Fruit fly (Drosophila melanogaster) whole organism, embryonic: ENCODE measurements around the gene CG13454.

Source experiments
- CG10321 ChIP-seq: fragments of 200-800 bp; sonication (Bioruptor generic); IDR thresholded peaks from 2 replicates; pipeline ENCODE4 v1.3.6; 2022; ENCODE audit warnings: missing biosample characterization, missing genetic modification characterization
- CG10654 ChIP-seq: fragments of 200-800 bp; sonication (Bioruptor generic); optimal IDR thresholded peaks from 2 replicates; lab custom pipeline; 2016; ENCODE audit warnings: missing biosample characterization, missing genetic modification characterization
- CG11695 ChIP-seq: fragments of 200-800 bp; sonication (Bioruptor generic); IDR thresholded peaks from 3 replicates; pipeline ENCODE4 v1.3.6; 2022; ENCODE audit warnings: missing biosample characterization, missing genetic modification characterization
- CG13894 ChIP-seq: fragments of 200-800 bp; sonication (Bioruptor generic); optimal IDR thresholded peaks from 3 replicates; lab custom pipeline; 2018; ENCODE audit warnings: missing biosample characterization, mild to moderate bottlenecking, missing genetic modification characterization, moderate library complexity
- CG17328 ChIP-seq: fragments of 200-800 bp; sonication (Bioruptor generic); IDR thresholded peaks from 2 replicates; pipeline ENCODE4 v1.3.6; 2022; ENCODE audit warnings: missing biosample characterization, missing genetic modification characterization
- CG1832 ChIP-seq: fragments of 200-800 bp; sonication (Bioruptor generic); optimal IDR thresholded peaks from 2 replicates; lab custom pipeline; 2017; ENCODE audit warnings: missing biosample characterization, mild to moderate bottlenecking, missing genetic modification characterization, inconsistent platforms
- CG2202 ChIP-seq: fragments of 200-800 bp; sonication (Bioruptor generic); optimal IDR thresholded peaks from 2 replicates; lab custom pipeline; 2018; ENCODE audit warnings: missing biosample characterization, mild to moderate bottlenecking, missing genetic modification characterization
- CG3163 ChIP-seq: fragments of 200-800 bp; sonication (Bioruptor generic); optimal IDR thresholded peaks from 3 replicates; lab custom pipeline; 2016; ENCODE audit warnings: missing biosample characterization, missing genetic modification characterization
- CG4424 ChIP-seq: fragments of 200-800 bp; sonication (Bioruptor generic); optimal IDR thresholded peaks from 3 replicates; lab custom pipeline; 2016; ENCODE audit warnings: missing biosample characterization, missing genetic modification characterization
- CG4617 ChIP-seq: fragments of 200-800 bp; sonication (Bioruptor generic); optimal IDR thresholded peaks from 3 replicates; lab custom pipeline; 2016; ENCODE audit warnings: missing biosample characterization, missing genetic modification characterization, borderline replicate concordance
- CG6175 ChIP-seq: fragments of 200-800 bp; sonication (Bioruptor generic); IDR thresholded peaks from 3 replicates; pipeline ENCODE4 v1.3.6; 2022; ENCODE audit warnings: missing biosample characterization, missing genetic modification characterization
- CG7987 ChIP-seq: fragments of 200-800 bp; sonication (Bioruptor generic); optimal IDR thresholded peaks from 2 replicates; lab custom pipeline; 2018; ENCODE audit warnings: missing biosample characterization, mild to moderate bottlenecking, missing genetic modification characterization, moderate library complexity
- CG8290 ChIP-seq, 3 experiments: fragments of 200-800 bp; sonication (Bioruptor generic); optimal IDR thresholded peaks; 2 replicates each; lab custom pipeline; 2016 to 2019; ENCODE audit warnings: missing biosample characterization in 3 of 3, missing genetic modification characterization in 3 of 3, mild to moderate bottlenecking in 2 of 3, moderate library complexity in 1 of 3
- CG8944 ChIP-seq: fragments of 200-800 bp; sonication (Bioruptor generic); optimal IDR thresholded peaks from 3 replicates; lab custom pipeline; 2016; ENCODE audit warnings: missing biosample characterization, missing genetic modification characterization
- CTCF ChIP-seq: fragments of 200-800 bp; sonication (Bioruptor generic); optimal IDR thresholded peaks from 2 replicates; lab custom pipeline; 2017; ENCODE audit warnings: missing biosample characterization, mild to moderate bottlenecking, missing genetic modification characterization, moderate library complexity
- D19B ChIP-seq: fragments of 200-800 bp; sonication (Bioruptor generic); optimal IDR thresholded peaks from 2 replicates; lab custom pipeline; 2017; ENCODE audit warnings: missing biosample characterization, mild to moderate bottlenecking, missing genetic modification characterization
- Dad ChIP-seq: fragments of 200-800 bp; sonication (Bioruptor generic); optimal IDR thresholded peaks from 3 replicates; lab custom pipeline; 2016; ENCODE audit warnings: missing biosample characterization, missing genetic modification characterization
- Dll ChIP-seq: fragments of 200-800 bp; sonication (Bioruptor generic); IDR thresholded peaks from 4 replicates; pipeline ENCODE4 v1.3.6; 2022; ENCODE audit warnings: missing biosample characterization, missing genetic modification characterization; ENCODE audit not compliant: partially characterized antibody
- Dp ChIP-seq: fragments of 200-800 bp; sonication (Bioruptor generic); optimal IDR thresholded peaks from 2 replicates; lab custom pipeline; 2018; ENCODE audit warnings: missing biosample characterization, mild to moderate bottlenecking, missing genetic modification characterization, moderate library complexity
- Fer1 ChIP-seq: fragments of 200-800 bp; sonication (Bioruptor generic); optimal IDR thresholded peaks from 2 replicates; lab custom pipeline; 2017; ENCODE audit warnings: missing biosample characterization, mild to moderate bottlenecking, missing genetic modification characterization
- Fer2 ChIP-seq: fragments of 200-800 bp; sonication (Bioruptor generic); optimal IDR thresholded peaks from 2 replicates; lab custom pipeline; 2018; ENCODE audit warnings: missing biosample characterization, mild to moderate bottlenecking, missing genetic modification characterization, moderate library complexity
- HLH4C ChIP-seq: fragments of 200-800 bp; sonication (Bioruptor generic); IDR thresholded peaks from 3 replicates; pipeline ENCODE4 v1.3.6; 2022; ENCODE audit warnings: missing biosample characterization, missing genetic modification characterization; ENCODE audit not compliant: partially characterized antibody
- Hey ChIP-seq: fragments of 200-800 bp; sonication (Bioruptor generic); optimal IDR thresholded peaks from 3 replicates; lab custom pipeline; 2018; ENCODE audit warnings: missing biosample characterization, mild to moderate bottlenecking, missing genetic modification characterization
- Max ChIP-seq: fragments of 200-800 bp; sonication (Bioruptor generic); optimal IDR thresholded peaks from 2 replicates; lab custom pipeline; 2016; ENCODE audit warnings: missing biosample characterization, mild to moderate bottlenecking, missing genetic modification characterization
- Nf-YB ChIP-seq: fragments of 200-800 bp; sonication (Bioruptor generic); optimal IDR thresholded peaks from 3 replicates; lab custom pipeline; 2019; ENCODE audit warnings: missing biosample characterization, mild to moderate bottlenecking, missing genetic modification characterization, moderate library complexity
- Ptx1 ChIP-seq: fragments of 200-800 bp; sonication (Bioruptor generic); IDR thresholded peaks from 2 replicates; pipeline ENCODE4 v1.3.6; 2022; ENCODE audit warnings: missing biosample characterization, missing genetic modification characterization
- Side ChIP-seq: fragments of 200-800 bp; sonication (Bioruptor generic); optimal IDR thresholded peaks from 2 replicates; lab custom pipeline; 2016; ENCODE audit warnings: missing biosample characterization, missing genetic modification characterization
- Sry-β ChIP-seq: fragments of 200-800 bp; sonication (Bioruptor generic); optimal IDR thresholded peaks from 2 replicates; lab custom pipeline; 2018; ENCODE audit warnings: missing biosample characterization, mild to moderate bottlenecking, missing genetic modification characterization, moderate library complexity
- Taf1 ChIP-seq: fragments of 200-800 bp; sonication (Bioruptor generic); IDR thresholded peaks from 2 replicates; pipeline ENCODE4 v1.3.6; 2022; ENCODE audit warnings: missing biosample characterization, missing genetic modification characterization
- Tbp ChIP-seq: fragments of >200 bp; optimal IDR thresholded peaks from 2 replicates; lab custom pipeline; 2018; ENCODE audit warnings: missing biosample characterization, missing genetic modification characterization
- Vsx1 ChIP-seq: fragments of 200-800 bp; sonication (Bioruptor generic); optimal IDR thresholded peaks from 2 replicates; lab custom pipeline; 2017; ENCODE audit warnings: missing biosample characterization, mild to moderate bottlenecking, missing genetic modification characterization, missing genetic modification reagents
- Xrp1 ChIP-seq: fragments of 200-800 bp; sonication (Bioruptor generic); IDR thresholded peaks from 2 replicates; pipeline ENCODE4 v1.3.6; 2022; ENCODE audit warnings: missing biosample characterization, missing genetic modification characterization
- abd-A ChIP-seq: fragments of 200-800 bp; sonication (Bioruptor generic); optimal IDR thresholded peaks from 3 replicates; lab custom pipeline; 2019; ENCODE audit warnings: missing biosample characterization, mild to moderate bottlenecking, missing genetic modification characterization, moderate library complexity
- ash1 ChIP-seq: fragments of 200-800 bp; sonication (Bioruptor generic); optimal IDR thresholded peaks from 2 replicates; lab custom pipeline; 2018; ENCODE audit warnings: missing biosample characterization, mild to moderate bottlenecking, missing genetic modification characterization
- chinmo ChIP-seq: fragments of 200-800 bp; sonication (Bioruptor generic); IDR thresholded peaks from 4 replicates; pipeline ENCODE4 v1.3.6; 2022; ENCODE audit warnings: missing biosample characterization, missing genetic modification characterization; ENCODE audit not compliant: partially characterized antibody
- hkb ChIP-seq, 2 experiments: fragments of 200-800 bp in 1 of 2; fragments of >200 bp in 1 of 2; sonication (Bioruptor generic) in 1 of 2; IDR thresholded peaks in 1 of 2; optimal IDR thresholded peaks in 1 of 2; 2 replicates each; pipeline versions ENCODE4 v1.3.6 to Lab custom; 2017 to 2022; ENCODE audit warnings: missing biosample characterization in 1 of 2, missing genetic modification characterization in 1 of 2
- lov ChIP-seq, 2 experiments: fragments of 200-800 bp in 1 of 2; fragments of >200 bp in 1 of 2; sonication (Bioruptor generic) in 1 of 2; IDR thresholded peaks in 1 of 2; optimal IDR thresholded peaks in 1 of 2; 2 replicates in 1 of 2; 3 replicates in 1 of 2; pipeline versions ENCODE4 v1.3.6 to Lab custom; 2017 to 2022; ENCODE audit warnings: missing biosample characterization in 1 of 2, missing genetic modification characterization in 1 of 2
- nom ChIP-seq: fragments of 200-800 bp; sonication (Bioruptor generic); optimal IDR thresholded peaks from 2 replicates; lab custom pipeline; 2017; ENCODE audit warnings: missing biosample characterization, missing genetic modification characterization, mild to moderate bottlenecking, moderate library complexity, missing genetic modification reagents
- otp ChIP-seq: fragments of 200-800 bp; sonication (Bioruptor generic); IDR thresholded peaks from 3 replicates; pipeline ENCODE4, ENCODE4 v1.3.6; 2022; ENCODE audit warnings: missing biosample characterization, missing genetic modification characterization
- scrt ChIP-seq: fragments of 200-800 bp; sonication (Bioruptor generic); optimal IDR thresholded peaks from 2 replicates; lab custom pipeline; 2018; ENCODE audit warnings: missing biosample characterization, mild to moderate bottlenecking, missing genetic modification characterization, moderate library complexity
- sd ChIP-seq: fragments of 200-800 bp; sonication (Bioruptor generic); optimal IDR thresholded peaks from 3 replicates; lab custom pipeline; 2018; ENCODE audit warnings: missing biosample characterization, mild to moderate bottlenecking, missing genetic modification characterization, moderate library complexity
- sens ChIP-seq: fragments of 200-800 bp; sonication (Bioruptor generic); peaks from one replicate; lab custom pipeline; 2016; ENCODE audit warnings: missing biosample characterization, missing genetic modification characterization
- so ChIP-seq: fragments of 200-800 bp; sonication (Bioruptor generic); IDR thresholded peaks from 3 replicates; pipeline ENCODE4 v1.3.6; 2022; ENCODE audit warnings: missing biosample characterization, missing genetic modification characterization
- sqz ChIP-seq: fragments of 200-800 bp; sonication (Bioruptor generic); optimal IDR thresholded peaks from 3 replicates; lab custom pipeline; 2018; ENCODE audit warnings: missing biosample characterization, mild to moderate bottlenecking, missing genetic modification characterization
- sug ChIP-seq: fragments of 200-800 bp; optimal IDR thresholded peaks from 2 replicates; lab custom pipeline; 2019; ENCODE audit warnings: missing biosample characterization, mild to moderate bottlenecking, missing genetic modification characterization, moderate library complexity
- wek ChIP-seq: fragments of 200-800 bp; sonication (Bioruptor generic); optimal IDR thresholded peaks from 3 replicates; lab custom pipeline; 2018; ENCODE audit warnings: missing biosample characterization, mild to moderate bottlenecking, missing genetic modification characterization, moderate library complexity
- yki ChIP-seq: fragments of >200 bp; optimal IDR thresholded peaks from 3 replicates; lab custom pipeline; 2018
- zf30C ChIP-seq: fragments of 200-800 bp; sonication (Bioruptor generic); optimal IDR thresholded peaks from 3 replicates; lab custom pipeline; 2018; ENCODE audit warnings: missing biosample characterization, mild to moderate bottlenecking, missing genetic modification characterization
- zfh2 ChIP-seq: fragments of 200-800 bp; sonication (Bioruptor generic); optimal IDR thresholded peaks from 2 replicates; lab custom pipeline; 2016; ENCODE audit warnings: missing biosample characterization, missing genetic modification characterization

CG13454 gene

DNA sequence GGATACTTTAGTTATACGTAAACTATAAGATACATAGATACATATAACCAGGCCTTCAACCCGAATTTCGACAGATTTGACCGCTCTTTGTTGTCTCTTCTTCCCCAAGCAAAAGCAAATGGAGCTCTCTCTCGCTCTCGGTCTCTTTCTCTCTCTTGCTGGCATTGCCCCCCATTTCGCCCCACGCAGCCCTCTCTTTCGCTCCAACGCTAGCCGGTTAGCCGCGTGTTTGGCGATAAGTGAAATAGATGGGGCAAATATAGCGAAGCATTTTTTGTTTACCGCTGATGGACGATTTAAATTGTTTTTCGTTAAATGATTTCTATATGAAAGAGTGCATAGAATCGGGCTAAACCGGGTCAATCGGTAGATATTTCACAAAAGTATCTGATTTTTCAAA is 2.5 kb downstream of the CG13454 start (continued):
- peak; percentile 6 for TF ChIP-seq CG8290 (GFP tag; optimal IDR thresholded peaks at IDR 0.05; lab: Kevin White, UChicago)
- TF ChIP-seq CG8290 (tag; optimal IDR thresholded peaks at IDR 0.05; lab: Kevin White, UChicago): peak in 1 of 2 experiments; percentile 19
- TF ChIP-seq CG10654 (GFP tag; lab: Kevin White, UChicago): no peak
- peak; percentile 88 for TF ChIP-seq Vsx1 (GFP tag; lab: Kevin White, UChicago)
- peak; percentile 86 for TF ChIP-seq abd-A (tag; lab: Kevin White, UChicago)
- TF ChIP-seq nom (GFP tag; lab: Kevin White, UChicago): peak; percentile 22
- TF ChIP-seq Dp (GFP tag; lab: Kevin White, UChicago): peak; percentile 5
- TF ChIP-seq Max (GFP tag; lab: Kevin White, UChicago): peak; percentile 35
- peak; percentile 66 for TF ChIP-seq sug (tag; lab: Kevin White, UChicago)
- TF ChIP-seq CG6175: no peak
- peak; percentile 82; the same call in 3 of the 4 replicates for TF ChIP-seq chinmo (GFP tag; lab: Robert Waterston, UW)
- peak; percentile 88 for TF ChIP-seq CG3163 (GFP tag; lab: Kevin White, UChicago)
- peak; percentile 38; the same call in 1 of the 3 replicates for TF ChIP-seq otp
- TF ChIP-seq so (GFP tag; lab: Robert Waterston, UW): peak; percentile 30; the same call in 1 of the 3 replicates
- no peak for TF ChIP-seq CG2202
- TF ChIP-seq lov (optimal IDR thresholded peaks at IDR 0.05; lab: Kevin White, UChicago): no peak
- TF ChIP-seq lov (GFP tag; IDR thresholded peaks at IDR 0.05; lab: Robert Waterston, UW): no peak
- TF ChIP-seq Dad (GFP tag; lab: Kevin White, UChicago): no peak
- no peak for TF ChIP-seq zfh2 (GFP tag; lab: Kevin White, UChicago)
- peak; percentile 92 for TF ChIP-seq CG13894 (tag; lab: Kevin White, UChicago)
- TF ChIP-seq CG11695: peak; percentile 26; the same call in 1 of the 3 replicates
- TF ChIP-seq Fer1: peak; percentile 12
- 0 out of 3 replicates have a peak, but pooled peaks have one; percentile 7 for TF ChIP-seq HLH4C (GFP tag; lab: Robert Waterston, UW)
- no peak for TF ChIP-seq CG17328
- TF ChIP-seq Fer2 (tag; lab: Kevin White, UChicago): no peak
- no peak for TF ChIP-seq CG8944 (GFP tag; lab: Kevin White, UChicago)
- peak; percentile 61 for TF ChIP-seq Dll
- TF ChIP-seq yki (lab: Kevin White, UChicago): peak; percentile 48
- peak; percentile 61 for TF ChIP-seq sens (GFP tag; lab: Kevin White, UChicago)
- peak; percentile 90 for TF ChIP-seq sd (tag; lab: Kevin White, UChicago)
- TF ChIP-seq Nf-YB (GFP tag; lab: Kevin White, UChicago): no peak
- peak; percentile 78 for TF ChIP-seq Hey (tag; lab: Kevin White, UChicago)
- 0 out of 2 replicates have a peak, but pooled peaks have one; percentile 10 for TF ChIP-seq Xrp1
- TF ChIP-seq wek (GFP tag; lab: Kevin White, UChicago): peak; percentile 50
- TF ChIP-seq CTCF (GFP tag; lab: Kevin White, UChicago): no peak
- TF ChIP-seq zf30C: no peak
- no peak for TF ChIP-seq CG4424 (GFP tag; lab: Kevin White, UChicago)
- TF ChIP-seq Tbp: no peak
- no peak for TF ChIP-seq Sry-β
- TF ChIP-seq sqz (GFP tag; lab: Kevin White, UChicago): peak; percentile 49
- TF ChIP-seq Ptx1 (GFP tag; lab: Robert Waterston, UW): no peak
- 0 out of 2 replicates have a peak, but pooled peaks have one; percentile 45 for TF ChIP-seq CG10321 (GFP tag; lab: Robert Waterston, UW)
- TF ChIP-seq Side (GFP tag; lab: Kevin White, UChicago): peak; percentile 11
- TF ChIP-seq CG4617 (GFP tag; lab: Kevin White, UChicago): no peak
- TF ChIP-seq ash1 (GFP tag; lab: Kevin White, UChicago): no peak
- peak; percentile 21 for TF ChIP-seq scrt (GFP tag; lab: Kevin White, UChicago)
- TF ChIP-seq CG7987 (GFP tag; lab: Kevin White, UChicago): peak; percentile 58
- no peak for TF ChIP-seq Taf1 (GFP tag; lab: Robert Waterston, UW)
- no peak for TF ChIP-seq D19B
- TF ChIP-seq hkb (optimal IDR thresholded peaks at IDR 0.05; lab: Kevin White, UChicago): no peak
- 0 out of 2 replicates have a peak, but pooled peaks have one; percentile 10 for TF ChIP-seq hkb (GFP tag; IDR thresholded peaks at IDR 0.05; lab: Robert Waterston, UW)
- peak; percentile 82 for TF ChIP-seq CG1832 (GFP tag; lab: Kevin White, UChicago)
- TF ChIP-seq, all 482 proteins: peak for 66
